Fruit fly (Drosophila melanogaster): ENCODE data around the gene atilla.

Gene atilla

dm6 chr2L:12161467-12161866 is 16.2 kb downstream of the atilla start, which contains the start of gene CG31861:
TSS of gene CG31861 (plus strand) at chr2L:12161767.
- no peak for TF ChIP-seq CG16779 (tag; optimal IDR thresholded peaks at IDR 0.05)
- no peak for TF ChIP-seq dac (GFP tag; optimal IDR thresholded peaks at IDR 0.05)
- TF ChIP-seq CG7368 (GFP tag; optimal IDR thresholded peaks at IDR 0.05) = no peak
- TF ChIP-seq CG8632 (GFP tag; optimal IDR thresholded peaks at IDR 0.05) = no peak
- TF ChIP-seq Sox14 (GFP tag; optimal IDR thresholded peaks at IDR 0.05) = no peak
- no peak for TF ChIP-seq Ets96B (tag; optimal IDR thresholded peaks at IDR 0.05)
- no peak for TF ChIP-seq achi (GFP tag; optimal IDR thresholded peaks at IDR 0.05)

- no peak for TF ChIP-seq salr (GFP tag; optimal IDR thresholded peaks at IDR 0.05)
- TF ChIP-seq Ets96B (tag; optimal IDR thresholded peaks at IDR 0.05) = no peak
- TF ChIP-seq spab (GFP tag; optimal IDR thresholded peaks at IDR 0.05) = no peak
- TF ChIP-seq dsx (GFP tag; optimal IDR thresholded peaks at IDR 0.05; ENCODE audit: poor library complexity, severe bottlenecking) = no peak
- TF ChIP-seq CG6163 (GFP tag; IDR thresholded peaks at IDR 0.05) = no peak
- TF ChIP-seq Hr38 (GFP tag; optimal IDR thresholded peaks at IDR 0.05) = no peak
- TF ChIP-seq vri (GFP tag; optimal IDR thresholded peaks at IDR 0.05) = no peak
Observed at dm6 chr2L:12142439-12142838, 35.2 kb downstream of the atilla start, which contains the start of gene CG31760. TSS of gene CG31760 (plus strand) at chr2L:12142780.

- no peak for TF ChIP-seq topi (GFP tag; optimal IDR thresholded peaks at IDR 0.05)
- TF ChIP-seq Sox14 (GFP tag; optimal IDR thresholded peaks at IDR 0.05) = no peak
- TF ChIP-seq CG32006 (GFP tag; optimal IDR thresholded peaks at IDR 0.05) = no peak
- no peak for TF ChIP-seq CG4318 (GFP tag; optimal IDR thresholded peaks at IDR 0.05)
- no peak for TF ChIP-seq CG1621 (tag; optimal IDR thresholded peaks at IDR 0.05)
- no peak for TF ChIP-seq CG8319 (GFP tag; optimal IDR thresholded peaks at IDR 0.05)
- TF ChIP-seq CG16779 (tag; optimal IDR thresholded peaks at IDR 0.05) = no peak
- TF ChIP-seq CG31627 (GFP tag; optimal IDR thresholded peaks at IDR 0.05) = no peak
- TF ChIP-seq net (GFP tag; optimal IDR thresholded peaks at IDR 0.05) = no peak
- TF ChIP-seq CG3919 (GFP tag; optimal IDR thresholded peaks at IDR 0.05) = no peak
- no peak for TF ChIP-seq Sox15 (GFP tag; optimal IDR thresholded peaks at IDR 0.05)
- no peak for TF ChIP-seq esn (GFP tag; optimal IDR thresholded peaks at IDR 0.05)
- no peak for TF ChIP-seq fkh (GFP tag; optimal IDR thresholded peaks at IDR 0.05)
- TF ChIP-seq CG6163 (GFP tag; IDR thresholded peaks at IDR 0.05) = no peak
- no peak for TF ChIP-seq salr (GFP tag; optimal IDR thresholded peaks at IDR 0.05)
- no peak for TF ChIP-seq fd85E (GFP tag; optimal IDR thresholded peaks at IDR 0.05)
- no peak for TF ChIP-seq CG11762 (GFP tag; optimal IDR thresholded peaks at IDR 0.05; ENCODE audit: insufficient read depth)
Observed at dm6 chr2L:12137708-12138107, 40.0 kb downstream of the atilla start, which contains the start of gene Gr33a. TSS of gene Gr33a (plus strand) at chr2L:12138008.

dm6 chr2L:12134125-12134378 is 43.6 kb downstream of the atilla start:
- TF ChIP-seq Eip75B (GFP tag; optimal IDR thresholded peaks at IDR 0.05) = no peak
- TF ChIP-seq Sox15 (GFP tag; optimal IDR thresholded peaks at IDR 0.05) = no peak
- TF ChIP-seq Hr4 (GFP tag; optimal IDR thresholded peaks at IDR 0.05) = no peak
- TF ChIP-seq Eip78C (GFP tag) = no peak
- no peak for TF ChIP-seq Sox102F (GFP tag; optimal IDR thresholded peaks at IDR 0.05)
- TF ChIP-seq CG3032 (tag; optimal IDR thresholded peaks at IDR 0.05) = no peak
- no peak for TF ChIP-seq CG31627 (GFP tag; optimal IDR thresholded peaks at IDR 0.05)
- TF ChIP-seq CG32006 (GFP tag; optimal IDR thresholded peaks at IDR 0.05) = no peak
- TF ChIP-seq net (GFP tag; optimal IDR thresholded peaks at IDR 0.05) = no peak
- TF ChIP-seq CG8632 (GFP tag; optimal IDR thresholded peaks at IDR 0.05) = no peak
- TF ChIP-seq ss (GFP tag; optimal IDR thresholded peaks at IDR 0.05) = no peak
- no peak for TF ChIP-seq svp (GFP tag)
- no peak for TF ChIP-seq CG6163 (GFP tag; IDR thresholded peaks at IDR 0.05)
